Worm (Caenorhabditis elegans) whole organism, L2 larva: Measurements from ENCODE around the gene C32B5.13.
"Not testable (repeated sequence)": the region's sequence is repeated elsewhere in the genome, so short reads cannot be mapped to it uniquely, and the experiment has no call there.

Experiments used
- C34F6.9 ChIP-seq: fragments of 150-350 bp; optimal IDR thresholded peaks from 2 replicates; lab custom pipeline; 2014; ENCODE audit warnings: missing biosample characterization, missing genetic modification characterization
- F13H6.1 ChIP-seq: sonication (generic microtip); optimal IDR thresholded peaks from 2 replicates; lab custom pipeline; 2016; ENCODE audit warnings: missing genetic modification characterization, missing compliant biosample characterization
- Y55F3AM.14 ChIP-seq: fragments of 200-800 bp; sonication (Bioruptor generic); optimal IDR thresholded peaks from 2 replicates; lab custom pipeline; 2018; ENCODE audit warnings: mild to moderate bottlenecking, missing genetic modification characterization, missing compliant biosample characterization
- ZK546.5 ChIP-seq: sonication (generic microtip); optimal IDR thresholded peaks from 2 replicates; lab custom pipeline; 2017; ENCODE audit warnings: missing biosample characterization, missing genetic modification characterization
- ama-1 ChIP-seq: fragments of 150-350 bp; optimal IDR thresholded peaks from 2 replicates; lab custom pipeline; 2018; ENCODE audit warnings: inconsistent platforms
- ceh-16 ChIP-seq: fragments of 150-350 bp; optimal IDR thresholded peaks from 2 replicates; lab custom pipeline; 2014; ENCODE audit warnings: missing biosample characterization, missing genetic modification characterization
- crh-2 ChIP-seq: sonication (generic microtip); optimal IDR thresholded peaks from 2 replicates; lab custom pipeline; 2017; ENCODE audit warnings: missing biosample characterization, missing genetic modification characterization
- elt-1 ChIP-seq: fragments of 150-350 bp; optimal IDR thresholded peaks from 2 replicates; lab custom pipeline; 2014; ENCODE audit warnings: missing biosample characterization, missing genetic modification characterization
- elt-3 ChIP-seq: sonication (generic microtip); optimal IDR thresholded peaks from 2 replicates; lab custom pipeline; 2017; ENCODE audit warnings: missing biosample characterization, missing genetic modification characterization
- fos-1 ChIP-seq: fragments of 150-350 bp; optimal IDR thresholded peaks from 2 replicates; lab custom pipeline; 2014; ENCODE audit warnings: missing biosample characterization, missing genetic modification characterization
- lin-39 ChIP-seq: fragments of 150-350 bp; optimal IDR thresholded peaks from 2 replicates; lab custom pipeline; 2014; ENCODE audit warnings: missing biosample characterization, missing genetic modification reagents, missing genetic modification characterization
- mab-5 ChIP-seq: fragments of 150-350 bp; optimal IDR thresholded peaks from 2 replicates; lab custom pipeline; 2014; ENCODE audit warnings: missing biosample characterization, missing genetic modification characterization
- mbf-1 ChIP-seq: sonication (generic microtip); optimal IDR thresholded peaks from 2 replicates; lab custom pipeline; 2017; ENCODE audit warnings: missing biosample characterization, missing genetic modification characterization
- mdl-1 ChIP-seq, 2 experiments: fragments of 150-350 bp in 1 of 2; sonication (generic microtip) in 1 of 2; optimal IDR thresholded peaks; 2 replicates each; lab custom pipeline; 2017; ENCODE audit warnings: missing biosample characterization in 2 of 2, missing genetic modification characterization in 2 of 2
- nhr-10 ChIP-seq: sonication (generic microtip); optimal IDR thresholded peaks from 2 replicates; lab custom pipeline; 2017; ENCODE audit warnings: missing biosample characterization, missing genetic modification characterization
- nhr-11 ChIP-seq: fragments of 150-350 bp; optimal IDR thresholded peaks from 2 replicates; lab custom pipeline; 2014; ENCODE audit warnings: missing biosample characterization, missing genetic modification characterization
- nhr-12 ChIP-seq: fragments of 150-350 bp; optimal IDR thresholded peaks from 2 replicates; lab custom pipeline; 2014; ENCODE audit warnings: missing biosample characterization, missing genetic modification characterization
- nhr-129 ChIP-seq: fragments of 150-350 bp; optimal IDR thresholded peaks from 2 replicates; lab custom pipeline; 2014; ENCODE audit warnings: missing biosample characterization, missing genetic modification characterization
- nhr-237 ChIP-seq: fragments of 150-350 bp; optimal IDR thresholded peaks from 2 replicates; lab custom pipeline; 2014; ENCODE audit warnings: missing biosample characterization, missing genetic modification characterization
- nhr-25 ChIP-seq: fragments of 150-350 bp; sonication (generic microtip); optimal IDR thresholded peaks from 3 replicates; lab custom pipeline; 2014; ENCODE audit warnings: missing biosample characterization, missing genetic modification characterization
- nhr-6 ChIP-seq: fragments of 150-350 bp; optimal IDR thresholded peaks from 2 replicates; lab custom pipeline; 2014; ENCODE audit warnings: missing biosample characterization, missing genetic modification characterization
- nhr-77 ChIP-seq: fragments of 150-350 bp; optimal IDR thresholded peaks from 2 replicates; lab custom pipeline; 2014; ENCODE audit warnings: missing biosample characterization, missing genetic modification characterization
- skn-1 ChIP-seq: sonication (generic microtip); optimal IDR thresholded peaks from 2 replicates; lab custom pipeline; 2017; ENCODE audit warnings: missing biosample characterization, missing genetic modification characterization
- sma-3 ChIP-seq: sonication (generic microtip); optimal IDR thresholded peaks from 2 replicates; lab custom pipeline; 2016; ENCODE audit warnings: missing genetic modification reagents, missing genetic modification characterization, missing compliant biosample characterization
- sma-9 ChIP-seq, 2 experiments: fragments of 150-350 bp in 1 of 2; sonication (generic microtip) in 1 of 2; optimal IDR thresholded peaks; 2 replicates each; lab custom pipeline; 2014 to 2016; ENCODE audit warnings: missing genetic modification characterization in 2 of 2, mild to moderate bottlenecking in 1 of 2, missing biosample characterization in 1 of 2, missing compliant biosample characterization in 1 of 2, missing genetic modification reagents in 1 of 2, moderate library complexity in 1 of 2
- unc-55 ChIP-seq: fragments of 150-350 bp; sonication (generic microtip); optimal IDR thresholded peaks from 3 replicates; lab custom pipeline; 2014; ENCODE audit warnings: missing biosample characterization, missing genetic modification reagents, missing genetic modification characterization
- unc-62 ChIP-seq: fragments of 150-350 bp; optimal IDR thresholded peaks from 2 replicates; lab custom pipeline; 2014; ENCODE audit warnings: missing biosample characterization, missing genetic modification reagents, missing genetic modification characterization
- ztf-1 ChIP-seq: fragments of 200-800 bp; sonication (Bioruptor generic); conservative IDR thresholded peaks from 2 replicates; pipeline ENCODE4 v1.3.6; 2022; ENCODE audit warnings: missing genetic modification characterization, missing compliant biosample characterization
- ztf-11 ChIP-seq: sonication (generic microtip); optimal IDR thresholded peaks from 2 replicates; lab custom pipeline; 2017; ENCODE audit warnings: missing biosample characterization, missing genetic modification characterization
- ztf-4 ChIP-seq: fragments of 150-350 bp; optimal IDR thresholded peaks from 2 replicates; lab custom pipeline; 2014; ENCODE audit warnings: missing biosample characterization, missing genetic modification characterization

Gene C32B5.13

DNA sequence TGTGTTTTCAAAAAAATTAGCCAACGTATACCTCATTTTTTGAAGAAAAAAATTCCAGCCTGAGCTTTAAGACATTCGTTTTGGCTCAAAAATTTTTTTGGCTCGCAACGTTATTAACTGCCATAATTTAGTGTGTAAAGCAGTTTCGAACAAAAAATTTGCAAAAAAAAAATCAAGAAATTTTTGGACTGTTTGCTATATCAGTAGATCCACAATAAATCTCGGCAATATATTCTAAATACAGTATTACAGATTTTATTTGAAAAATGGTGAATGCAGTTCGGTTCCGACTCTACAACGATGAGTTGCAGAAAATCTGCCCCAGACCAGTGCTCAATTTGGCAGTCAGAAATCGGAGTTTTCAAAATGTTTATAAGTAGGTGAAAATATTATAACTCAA is 6.2 kb upstream of the C32B5.13 start, which contains the start of gene C32B5.6:
C32B5.6 (plus strand) TSS at position 301 of the 400 bp plus-strand sequence.
- not testable (repeated sequence) for TF ChIP-seq sma-9 (GFP tag; optimal IDR thresholded peaks at IDR 0.05; lab: Kevin White, UChicago); sma-9 (tag; optimal IDR thresholded peaks at IDR 0.05; lab: Kevin White, UChicago); skn-1 (tag; lab: Kevin White, UChicago); nhr-12 (tag; lab: Kevin White, UChicago)

DNA sequence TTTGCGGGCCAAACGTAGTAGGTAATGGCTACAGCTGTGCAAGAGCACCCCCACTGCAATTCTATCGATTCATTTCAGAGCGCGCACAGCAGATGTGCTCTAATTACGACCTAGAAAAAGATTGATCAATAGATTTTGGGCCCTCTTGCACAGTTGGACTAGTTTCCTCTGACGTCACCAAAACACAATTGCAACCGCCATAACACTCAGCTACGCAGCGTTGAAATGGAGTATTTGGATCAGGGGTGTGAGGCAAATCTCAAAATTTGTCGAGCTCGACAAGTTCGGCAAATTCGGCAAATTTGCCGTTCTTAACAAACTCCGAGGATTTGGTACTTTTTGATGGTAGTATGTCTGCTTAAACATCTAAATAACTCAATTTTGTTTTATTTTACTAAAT is 5.1 kb upstream of the C32B5.13 start, which contains the start of gene fbxc-18:
fbxc-18 (minus strand) TSS at position 101 of the 400 bp plus-strand sequence.
- TF ChIP-seq ceh-16 (tag; lab: Kevin White, UChicago); F13H6.1 (tag; lab: Kevin White, UChicago); mdl-1 (tag; optimal IDR thresholded peaks at IDR 0.05; lab: Kevin White, UChicago): not testable (repeated sequence)
- TF ChIP-seq, all 48 proteins: peak for 0; not testable (repeated sequence) for 48

DNA sequence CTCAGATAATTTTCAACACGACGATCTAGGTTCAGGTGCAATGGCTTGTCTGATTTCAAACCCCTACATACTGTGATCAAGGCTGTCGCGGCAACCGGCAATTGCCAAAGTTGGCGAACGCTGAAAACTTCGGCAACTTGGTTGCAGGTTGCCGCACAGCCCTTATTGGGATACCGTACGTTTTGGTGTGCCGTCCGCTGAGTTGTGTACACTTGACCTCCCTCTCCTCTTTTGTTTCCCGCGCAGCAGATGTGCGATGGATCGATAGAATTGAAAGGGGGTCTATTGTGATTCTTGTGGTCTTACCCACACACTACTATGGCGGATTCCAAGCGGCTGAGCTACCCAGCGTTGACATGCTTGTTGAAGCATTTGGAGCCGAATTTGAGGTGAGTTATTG is 1.6 kb downstream of the C32B5.13 start, which contains the start of the genes C32B5.18 and C32B5.7:
C32B5.18 (plus strand) TSS at position 301 of the 400 bp plus-strand sequence.
C32B5.7 (plus strand) TSS at position 311 of the 400 bp plus-strand sequence.
- TF ChIP-seq skn-1 (tag; lab: Kevin White, UChicago) (no peak), ztf-4 (tag; lab: Kevin White, UChicago) (no peak), crh-2 (tag; lab: Kevin White, UChicago) (no peak), elt-3 (tag; lab: Kevin White, UChicago) (no peak), Y55F3AM.14 (GFP tag; lab: Kevin White, UChicago) (no peak), nhr-25 (tag; lab: Kevin White, UChicago) (no peak), sma-3 (no peak), lin-39 (tag; lab: Kevin White, UChicago) (no peak), F13H6.1 (tag; lab: Kevin White, UChicago) (no peak), unc-62 (no peak), ama-1 (no peak), mab-5 (tag; lab: Kevin White, UChicago) (no peak), nhr-129 (tag; lab: Kevin White, UChicago) (no peak), mbf-1 (no peak)

DNA sequence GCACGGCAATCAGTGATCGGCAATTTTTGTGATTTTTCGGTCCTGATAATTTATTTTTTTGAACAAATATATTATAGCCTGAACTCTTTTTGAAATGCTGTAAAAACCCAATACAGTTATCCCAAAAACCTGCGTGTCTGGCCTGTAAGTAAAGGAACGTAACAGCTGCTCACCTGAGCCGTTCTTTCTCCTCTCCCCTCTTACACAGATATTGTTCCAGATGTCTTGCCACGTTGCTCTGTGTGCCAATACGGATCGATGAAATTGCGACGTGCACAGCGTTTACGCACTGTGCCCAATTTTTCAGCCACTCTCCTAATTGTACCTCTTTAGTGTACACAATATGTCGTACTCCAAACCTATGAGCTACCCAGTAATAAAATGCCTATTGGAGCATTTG is 3.2 kb downstream of the C32B5.13 start, which contains the start of gene sdz-4:
sdz-4 (plus strand) TSS at position 301 of the 400 bp plus-strand sequence.
- TF ChIP-seq elt-1 (tag; lab: Kevin White, UChicago) (no peak), crh-2 (tag; lab: Kevin White, UChicago) (no peak), nhr-11 (tag; lab: Kevin White, UChicago) (no peak), mab-5 (tag; lab: Kevin White, UChicago) (no peak), fos-1 (tag; lab: Kevin White, UChicago) (no peak), nhr-25 (tag; lab: Kevin White, UChicago) (no peak), skn-1 (tag; lab: Kevin White, UChicago) (no peak)

DNA sequence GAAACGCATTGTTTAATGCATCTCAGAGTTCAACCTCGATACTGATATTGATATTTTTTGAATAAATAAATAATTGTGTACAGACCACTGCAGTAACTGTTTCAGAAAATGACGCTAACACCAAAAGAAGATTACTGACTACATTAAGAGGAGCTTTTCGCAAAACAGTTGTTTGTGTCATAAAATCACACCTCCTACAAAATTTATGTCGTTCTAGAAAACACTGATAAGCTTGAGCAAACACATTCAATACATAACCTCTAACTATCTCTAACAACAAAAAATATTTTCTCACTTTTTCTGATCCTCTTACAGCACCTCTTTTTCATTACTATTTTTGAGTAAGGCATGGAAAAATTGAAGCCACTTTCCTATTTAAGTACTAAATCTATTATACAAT is 7.2 kb downstream of the C32B5.13 start, which contains the start of gene fbxc-7:
fbxc-7 (plus strand) TSS at position 301 of the 400 bp plus-strand sequence.
- not testable (repeated sequence) for TF ChIP-seq ZK546.5; nhr-11 (tag; lab: Kevin White, UChicago); ztf-1 (GFP tag; lab: Robert Waterston, UW)

DNA sequence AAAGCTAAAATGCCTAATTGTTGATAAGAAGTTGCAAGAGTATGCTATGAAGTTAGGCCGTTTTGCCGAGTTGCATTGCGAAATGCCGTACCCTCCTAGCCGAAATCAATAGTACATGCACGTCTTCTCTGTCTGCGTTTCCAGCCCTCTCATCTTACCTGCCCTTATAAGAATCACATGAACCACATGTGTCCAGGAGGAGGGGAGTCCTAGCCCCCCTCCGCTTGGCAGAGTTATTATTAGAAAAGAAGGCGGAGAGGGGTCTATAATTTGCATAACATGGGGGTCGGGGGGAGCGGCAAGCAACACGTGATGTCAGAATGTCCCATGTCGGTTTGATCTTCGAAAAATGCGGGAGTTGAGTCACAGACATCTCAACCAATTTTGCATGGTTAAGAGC is 8.8 kb downstream of the C32B5.13 start:
- no peak for TF ChIP-seq ZK546.5
- TF ChIP-seq F13H6.1 (tag; lab: Kevin White, UChicago) = no peak
- TF ChIP-seq ztf-11 (tag; lab: Kevin White, UChicago) = no peak
- no peak for TF ChIP-seq nhr-77 (tag; lab: Kevin White, UChicago)
- no peak for TF ChIP-seq nhr-6
- no peak for TF ChIP-seq nhr-237 (tag; lab: Kevin White, UChicago)

DNA sequence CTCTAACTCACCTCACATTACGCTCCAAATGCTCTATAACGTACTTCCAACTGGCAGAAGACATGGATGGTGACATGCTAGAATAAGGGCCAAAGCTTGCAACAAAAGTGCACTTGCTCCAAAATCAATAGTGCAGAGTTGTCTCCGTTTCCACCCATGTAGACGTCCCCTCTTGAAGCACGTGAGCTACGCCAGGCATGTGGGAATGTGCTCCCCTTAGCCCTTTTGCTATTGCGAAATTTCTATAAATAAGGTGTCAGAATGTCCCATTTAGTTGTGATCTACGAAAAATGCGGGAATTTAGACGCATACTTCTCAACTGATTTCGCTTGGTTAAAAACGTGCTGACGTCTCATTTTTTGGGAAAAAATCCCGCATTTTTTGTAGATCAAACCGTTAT is 11.5 kb downstream of the C32B5.13 start:
- peak; percentile 33 for TF ChIP-seq unc-55
- peak; percentile 54 for TF ChIP-seq sma-9 (GFP tag; optimal IDR thresholded peaks at IDR 0.05; lab: Kevin White, UChicago)
- no peak for TF ChIP-seq sma-9 (tag; optimal IDR thresholded peaks at IDR 0.05; lab: Kevin White, UChicago)
- no peak for TF ChIP-seq nhr-10 (tag; lab: Kevin White, UChicago)
- peak; percentile 34 for TF ChIP-seq C34F6.9 (tag; lab: Kevin White, UChicago)
- TF ChIP-seq, all 48 proteins: peak for 3
